Fruit fly (Drosophila melanogaster): Measurements from ENCODE around the gene CG13067.

DNA sequence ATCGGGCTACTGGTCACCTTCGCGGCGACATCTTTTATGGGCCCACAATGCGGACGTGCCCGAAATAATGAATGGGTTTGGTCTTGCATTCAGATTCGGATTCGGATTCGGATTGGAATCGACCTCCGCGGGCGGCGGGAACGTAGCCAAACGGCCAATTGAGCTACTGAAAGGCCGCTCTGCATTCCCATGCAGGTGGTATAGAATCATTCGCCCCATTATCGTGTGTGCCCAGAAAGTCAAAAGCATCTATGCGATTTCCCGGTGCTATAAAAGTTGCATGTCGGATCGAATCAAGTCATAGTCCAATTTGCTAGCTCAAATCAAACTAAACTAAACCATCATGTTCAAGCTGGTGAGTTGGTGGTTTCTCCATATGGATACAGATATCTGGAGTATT, 2.0 kb upstream of the CG13067 start, which contains the start of gene CG13068:
- TF ChIP-seq insv (optimal IDR thresholded peaks at IDR 0.05) = no peak
- no peak for TF ChIP-seq psq (optimal IDR thresholded peaks at IDR 0.05)
- TF ChIP-seq h (optimal IDR thresholded peaks at IDR 0.05) = no peak
- no peak for TF ChIP-seq Myc (optimal IDR thresholded peaks at IDR 0.05)
- no peak for TF ChIP-seq ttk (optimal IDR thresholded peaks at IDR 0.05)

All from Kc167 (cell line).